Fruit fly (Drosophila melanogaster): ENCODE data around the gene hid.

Gene hid

DNA sequence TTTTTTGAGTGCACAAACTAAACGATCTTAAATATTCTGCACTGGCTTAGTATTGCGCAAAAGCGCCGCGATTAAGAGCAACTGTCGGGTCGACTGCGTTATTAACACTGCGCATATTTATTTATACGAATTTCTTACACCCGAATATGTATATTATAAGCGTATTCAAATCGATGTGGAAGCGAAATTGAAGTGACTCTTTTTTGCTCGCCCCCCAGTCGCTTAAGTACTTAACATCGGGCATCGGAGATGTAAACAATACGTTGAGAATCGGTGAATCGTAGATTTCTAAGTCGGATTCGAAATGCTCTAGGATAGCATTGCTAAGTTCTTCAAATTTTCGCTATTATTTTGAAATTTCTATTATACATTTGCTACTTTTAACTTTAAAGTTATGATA, 52.9 kb downstream of the hid start, which contains the start of gene Cyp312a1:
Cyp312a1 (minus strand) TSS at position 101 of the 400 bp plus-strand sequence.
- TF ChIP-seq CG17801 (GFP tag; optimal IDR thresholded peaks at IDR 0.05; ENCODE audit: partially characterized antibody), result no peak

dm6 chr3L:18124138-18124537, 61.3 kb downstream of the hid start:
- TF ChIP-seq CG17801 (GFP tag; optimal IDR thresholded peaks at IDR 0.05; ENCODE audit: partially characterized antibody), result no peak

DNA sequence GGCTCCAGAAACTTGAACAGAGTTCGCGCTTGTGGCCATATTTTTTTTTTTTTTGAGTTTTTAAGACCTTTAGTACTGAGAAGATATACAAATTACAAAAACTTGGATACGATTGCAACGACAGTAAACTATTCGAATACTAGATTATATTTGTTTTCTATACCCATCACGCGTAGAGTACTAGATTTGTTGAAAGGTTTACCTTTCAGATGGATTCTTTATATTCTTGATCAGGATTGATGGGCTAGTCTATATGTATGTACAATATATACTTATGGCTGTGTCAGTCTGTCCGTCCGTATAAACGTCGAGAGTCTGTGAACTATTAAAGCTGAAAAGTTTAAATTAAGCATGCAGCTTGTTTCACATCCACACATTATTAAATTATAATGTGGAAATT, 63.6 kb downstream of the hid start, which contains the start of gene CG42853:
CG42853 (minus strand) TSS at position 101 of the 400 bp plus-strand sequence.
- TF ChIP-seq CG17801 (GFP tag; optimal IDR thresholded peaks at IDR 0.05; ENCODE audit: partially characterized antibody), result no peak

Data from ovary, adult (tissue).